Worm (Caenorhabditis elegans): ENCODE data around the gene Y17G7B.3.

DNA sequence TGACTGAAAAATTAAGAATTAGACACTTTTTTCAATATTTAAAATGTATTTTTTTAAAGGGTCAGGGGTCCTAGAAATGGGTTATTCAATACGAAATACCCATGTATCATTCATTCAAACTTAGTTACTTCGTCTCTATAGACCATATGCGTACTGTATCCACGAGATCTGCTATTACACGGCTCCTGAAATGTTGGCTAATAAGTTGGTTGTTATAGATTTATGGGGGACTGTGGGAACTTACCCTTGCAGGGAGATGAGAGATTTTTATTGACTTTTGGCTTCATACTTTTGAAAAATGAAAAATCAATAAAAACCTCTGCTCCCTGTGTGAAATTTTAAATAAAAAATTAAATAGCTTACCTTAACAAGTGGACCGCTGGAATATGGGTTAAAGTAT, 9.9 kb upstream of the Y17G7B.3 start:
- no peak for TF ChIP-seq tag-97 (GFP tag; IDR thresholded peaks at IDR 0.05)
- TF ChIP-seq ama-1 (optimal IDR thresholded peaks at IDR 0.05) = no peak
- TF ChIP-seq nhr-77 (tag; optimal IDR thresholded peaks at IDR 0.05) = no peak
- TF ChIP-seq nhr-76 (tag; optimal IDR thresholded peaks at IDR 0.05) = no peak
- TF ChIP-seq dmd-8 (GFP tag; IDR thresholded peaks at IDR 0.05) = no peak
- no peak for TF ChIP-seq snpc-1.2 (GFP tag; IDR thresholded peaks at IDR 0.05)
- no peak for TF ChIP-seq dpl-1 (GFP tag; optimal IDR thresholded peaks at IDR 0.05)
- TF ChIP-seq Y5F2A.4 (GFP tag; optimal IDR thresholded peaks at IDR 0.05) = no peak
- TF ChIP-seq fos-1 (tag; optimal IDR thresholded peaks at IDR 0.05) = no peak
- no peak for TF ChIP-seq unc-62 (GFP tag; optimal IDR thresholded peaks at IDR 0.05 in 1 of 2)
- TF ChIP-seq unc-62 (tag; optimal IDR thresholded peaks at IDR 0.05) = no peak

Data from whole organism, L4 larva.